Fruit fly (Drosophila melanogaster) Kc167 (cell line): ENCODE results near the gene CG33080.

Experiments used
- Myc ChIP-seq: fragments of >200 bp; optimal IDR thresholded peaks from 2 replicates; lab custom pipeline; 2017; ENCODE audit warnings: missing external identifiers
- Sin3A ChIP-seq: fragments of >200 bp; optimal IDR thresholded peaks from 2 replicates; lab custom pipeline; 2018; ENCODE audit warnings: missing external identifiers
- h ChIP-seq: fragments of >200 bp; optimal IDR thresholded peaks from 3 replicates; lab custom pipeline; 2018; ENCODE audit warnings: missing external identifiers
- insv ChIP-seq: fragments of >200 bp; optimal IDR thresholded peaks from 3 replicates; lab custom pipeline; 2018; ENCODE audit warnings: missing external identifiers
- psq ChIP-seq: fragments of >200 bp; optimal IDR thresholded peaks from 2 replicates; lab custom pipeline; 2017; ENCODE audit warnings: missing external identifiers
- ttk ChIP-seq: sonication (Bioruptor generic); optimal IDR thresholded peaks from 2 replicates; lab custom pipeline; 2017; ENCODE audit warnings: missing external identifiers

Gene CG33080

DNA sequence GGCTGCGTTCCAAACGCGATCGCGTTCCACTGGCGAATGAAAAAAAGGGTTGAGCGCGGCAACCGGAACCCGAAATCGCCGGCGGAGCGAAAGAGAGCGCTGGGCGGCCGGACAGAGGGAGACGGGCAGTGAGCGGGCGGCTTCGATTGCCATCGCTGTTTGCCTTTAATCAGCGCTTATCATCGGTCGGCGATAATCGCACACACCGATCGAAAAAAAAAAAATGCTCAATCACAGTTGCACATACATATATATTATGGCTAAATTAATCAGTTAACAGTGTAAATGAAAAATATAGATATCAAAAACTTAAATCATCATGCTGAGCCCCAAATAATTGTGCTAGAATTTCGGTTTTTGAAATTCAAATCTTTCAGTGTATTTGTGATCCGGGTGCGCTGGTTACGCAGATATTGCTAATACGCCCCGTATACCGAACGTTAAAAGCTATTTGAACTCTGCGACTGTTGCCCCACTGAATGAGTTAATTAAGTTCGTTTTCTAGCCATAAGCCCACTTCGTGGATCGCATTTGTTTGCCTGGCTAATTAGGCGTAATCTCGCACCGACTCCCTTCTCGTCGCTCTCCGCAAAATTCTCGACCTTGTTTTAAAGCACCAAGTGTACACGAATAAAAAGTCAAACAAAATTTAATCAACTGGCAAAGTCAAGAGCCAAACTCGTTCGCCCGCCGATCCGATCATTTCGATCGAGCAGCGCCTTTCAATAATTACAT lies at the start of gene CG33080:
Gene CG33080 (minus strand): TSS at position 38 of the 735 bp plus-strand sequence.
- TF ChIP-seq h (lab: Kevin White, UChicago) = no peak
- TF ChIP-seq insv (lab: Kevin White, UChicago) = no peak
- no peak for TF ChIP-seq psq (lab: Kevin White, UChicago)
- TF ChIP-seq ttk (lab: Kevin White, UChicago) = no peak
- TF ChIP-seq Sin3A (lab: Kevin White, UChicago) = no peak
- no peak for TF ChIP-seq Myc (lab: Kevin White, UChicago)

DNA sequence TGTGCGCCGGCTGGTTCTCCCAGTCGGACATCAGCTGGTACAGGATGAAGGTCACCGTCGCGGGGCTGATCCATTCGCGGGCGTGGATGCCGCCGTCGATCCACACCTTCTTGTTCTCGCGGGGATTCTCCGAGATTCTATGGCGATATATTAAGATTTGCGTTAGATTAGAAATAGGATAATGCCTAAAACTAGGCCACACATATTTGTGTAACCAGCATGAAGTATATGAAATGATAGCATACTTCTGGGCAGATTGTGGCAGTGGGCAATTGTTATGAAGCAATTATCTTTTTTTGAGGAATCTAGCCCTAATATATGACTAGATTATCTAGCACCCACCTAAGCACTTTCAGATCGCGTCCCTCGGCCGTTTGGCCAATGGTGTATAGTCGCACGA lies 49.2 kb upstream of the CG33080 start:
- no peak for TF ChIP-seq ttk (lab: Kevin White, UChicago)
- TF ChIP-seq insv (lab: Kevin White, UChicago) = no peak
- no peak for TF ChIP-seq h (lab: Kevin White, UChicago)
- TF ChIP-seq Myc (lab: Kevin White, UChicago) = no peak
- no peak for TF ChIP-seq Sin3A (lab: Kevin White, UChicago)
- no peak for TF ChIP-seq psq (lab: Kevin White, UChicago)

DNA sequence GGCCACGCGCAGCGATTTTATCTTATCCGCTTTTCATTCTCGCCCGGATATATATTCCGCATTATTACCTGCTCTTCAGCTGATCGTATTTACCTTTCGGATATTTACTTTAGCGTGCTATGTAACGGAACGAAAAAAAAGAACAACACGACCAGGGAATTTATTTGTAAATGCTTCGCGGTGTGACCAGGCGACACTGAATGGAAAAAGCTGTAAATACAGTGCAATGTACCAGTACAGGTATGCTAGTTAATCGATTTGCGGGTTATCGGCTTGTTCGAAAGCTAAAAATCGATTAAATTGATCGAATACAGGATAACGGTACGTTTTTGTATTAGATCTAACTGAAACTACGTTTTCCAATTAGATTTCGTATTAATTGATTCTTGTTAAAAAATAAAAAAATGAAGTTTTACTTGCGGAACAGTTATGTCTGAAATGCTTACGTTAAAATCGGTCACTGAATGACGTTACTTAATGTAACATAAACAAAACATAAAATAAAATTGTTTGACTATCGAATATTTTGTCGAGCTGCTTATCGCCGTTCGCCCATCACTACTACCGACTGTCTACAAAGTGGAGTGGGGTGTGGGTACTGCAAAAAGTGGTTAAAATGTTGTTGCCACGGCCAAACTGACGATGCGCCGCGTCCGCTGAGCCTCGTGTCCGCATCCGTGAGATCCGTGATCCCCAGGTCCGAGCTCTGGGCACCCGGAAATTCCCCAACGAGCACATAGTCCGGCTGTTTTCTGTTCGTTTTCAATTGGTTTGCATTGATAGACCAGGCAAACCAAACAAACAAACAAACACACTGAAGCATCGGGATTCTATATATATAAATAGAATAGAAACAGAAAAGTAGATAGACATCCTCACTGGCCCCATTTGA lies 46.7 kb upstream of the CG33080 start, which contains the start of the genes MAPk-Ak2 and CG42699:
Gene MAPk-Ak2 (minus strand): TSS at position 203 of the 892 bp plus-strand sequence.
Gene CG42699 (plus strand): TSS at position 553 of the 892 bp plus-strand sequence.
- TF ChIP-seq ttk (lab: Kevin White, UChicago) (no peak), Sin3A (lab: Kevin White, UChicago) (no peak), Myc (lab: Kevin White, UChicago) (no peak), h (lab: Kevin White, UChicago) (no peak), psq (lab: Kevin White, UChicago) (no peak), insv (lab: Kevin White, UChicago) (no peak)

DNA sequence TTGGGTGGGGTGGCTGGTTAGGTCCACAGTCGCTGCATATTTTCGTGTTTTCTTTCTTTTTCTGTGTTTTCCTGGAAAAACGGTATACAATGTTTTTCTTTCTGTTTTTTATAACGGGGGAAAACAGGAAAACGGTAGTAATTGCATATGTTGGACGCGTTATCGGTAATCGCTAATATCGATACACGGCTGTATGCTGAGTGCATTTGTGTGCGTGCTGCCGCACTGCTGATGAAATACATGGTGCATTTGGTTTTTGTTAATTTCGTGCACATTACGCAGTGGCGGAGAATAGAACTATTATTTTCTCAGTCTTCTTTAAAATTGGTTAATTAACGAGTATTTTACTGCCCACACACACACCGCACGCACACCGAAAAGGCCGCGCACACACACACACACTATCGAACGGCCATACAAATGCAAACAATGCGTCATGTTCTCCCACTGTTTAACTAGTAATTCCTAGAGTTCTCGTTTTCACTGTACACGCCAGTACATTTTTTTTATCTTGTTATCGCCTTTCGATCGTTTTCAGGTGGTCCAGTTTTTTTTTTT lies 45.9 kb upstream of the CG33080 start:
- TF ChIP-seq psq (lab: Kevin White, UChicago) (no peak), Sin3A (lab: Kevin White, UChicago) (no peak), Myc (lab: Kevin White, UChicago) (no peak), ttk (lab: Kevin White, UChicago) (no peak), h (lab: Kevin White, UChicago) (no peak), insv (lab: Kevin White, UChicago) (no peak)

DNA sequence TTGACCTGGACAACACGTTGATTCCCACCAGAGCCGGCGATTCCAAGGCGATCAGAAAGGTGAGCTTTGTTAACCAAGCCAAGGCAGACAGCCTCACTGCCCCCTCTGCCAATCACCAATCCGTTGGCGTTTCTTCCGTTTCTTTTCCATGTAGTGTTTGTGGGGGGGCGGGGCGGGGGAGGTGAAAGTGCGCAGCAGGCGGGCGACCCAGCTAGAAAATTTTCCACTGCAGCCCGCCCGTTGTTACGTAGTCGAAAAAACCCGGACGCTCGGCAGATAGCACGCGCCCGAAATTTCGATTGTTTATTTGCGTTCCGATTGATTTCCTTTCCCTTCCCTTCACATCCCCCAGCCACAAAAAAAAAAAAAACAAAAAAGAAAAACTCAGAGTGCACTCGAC lies 38.6 kb upstream of the CG33080 start:
- TF ChIP-seq ttk (lab: Kevin White, UChicago) = no peak
- no peak for TF ChIP-seq h (lab: Kevin White, UChicago)
- TF ChIP-seq insv (lab: Kevin White, UChicago) = no peak
- TF ChIP-seq Myc (lab: Kevin White, UChicago) = no peak
- TF ChIP-seq Sin3A (lab: Kevin White, UChicago) = no peak
- TF ChIP-seq psq (lab: Kevin White, UChicago) = no peak

DNA sequence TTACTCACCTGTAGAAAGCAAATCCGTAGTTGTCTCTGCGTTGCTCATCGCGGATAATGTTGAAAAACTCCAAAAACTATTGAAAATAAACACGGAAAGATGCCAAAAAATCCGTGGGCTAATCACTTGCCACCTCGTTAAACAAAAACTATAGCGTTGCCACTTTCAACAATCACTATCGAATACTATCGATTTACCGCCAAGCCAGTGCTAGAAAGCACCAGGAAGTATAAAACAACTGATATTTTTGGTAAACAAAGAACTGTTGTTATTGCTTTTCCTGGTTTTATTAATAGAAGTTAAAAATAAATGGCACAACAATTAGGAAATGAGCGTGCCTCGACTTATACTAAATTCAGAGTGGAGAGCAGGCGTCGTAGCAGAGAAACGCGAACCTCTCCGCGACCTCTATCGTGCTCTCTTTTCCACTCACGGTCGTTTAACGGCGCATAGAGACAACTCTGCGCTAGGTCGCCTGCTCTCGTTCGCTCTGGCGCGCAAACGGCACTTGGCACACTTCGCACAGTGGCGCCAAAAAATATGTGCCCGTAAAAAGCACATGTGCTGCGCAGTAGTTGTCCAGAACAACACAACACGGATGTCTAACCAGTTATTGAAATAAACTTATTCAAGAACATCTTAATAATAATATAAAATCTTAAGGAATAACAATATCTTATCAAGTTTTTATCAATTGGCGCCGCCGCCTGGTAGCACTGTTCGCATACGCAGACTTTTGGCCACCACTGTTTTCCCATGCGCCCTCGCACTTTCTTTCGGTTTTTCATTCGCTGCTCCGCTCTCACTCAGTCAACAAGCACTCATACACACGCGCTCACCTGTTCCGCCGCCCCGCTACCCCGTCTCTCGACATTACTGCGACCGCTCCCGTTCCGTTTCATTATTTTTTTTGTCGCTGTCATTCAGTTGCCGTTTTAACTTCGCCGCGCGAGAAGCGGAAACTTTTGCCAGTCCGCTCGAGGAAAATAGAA lies 37.6 kb upstream of the CG33080 start, which contains the start of the genes lin-52 and CG15771:
Gene lin-52 (minus strand): TSS at position 122 of the 992 bp plus-strand sequence.
Gene CG15771 (plus strand): TSS at position 738 of the 992 bp plus-strand sequence.
- TF ChIP-seq h (lab: Kevin White, UChicago) (no peak), Sin3A (lab: Kevin White, UChicago) (no peak), Myc (lab: Kevin White, UChicago) (no peak), psq (lab: Kevin White, UChicago) (no peak), insv (lab: Kevin White, UChicago) (no peak), ttk (lab: Kevin White, UChicago) (no peak)

DNA sequence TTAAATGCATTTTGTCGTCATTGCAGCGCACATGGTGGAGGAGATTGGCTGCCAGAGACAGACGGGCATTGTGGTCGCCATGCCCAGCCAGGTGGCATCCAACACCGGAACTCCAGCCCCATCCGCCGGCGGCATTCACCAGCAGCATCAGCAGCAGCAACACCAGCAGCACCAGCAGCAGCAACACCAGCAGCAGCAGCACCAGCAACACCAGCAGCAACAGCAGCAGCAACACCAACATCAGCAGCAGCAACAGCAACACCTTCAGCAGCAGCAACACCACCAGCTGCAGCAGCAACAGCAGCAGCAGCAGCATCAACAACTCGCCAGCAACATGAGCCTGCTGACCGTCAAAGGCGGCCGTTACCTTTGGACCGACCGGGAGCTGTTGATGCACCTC lies 35.3 kb upstream of the CG33080 start:
- no peak for TF ChIP-seq ttk (lab: Kevin White, UChicago)
- TF ChIP-seq Myc (lab: Kevin White, UChicago) = no peak
- no peak for TF ChIP-seq Sin3A (lab: Kevin White, UChicago)
- TF ChIP-seq insv (lab: Kevin White, UChicago) = no peak
- TF ChIP-seq h (lab: Kevin White, UChicago) = no peak
- TF ChIP-seq psq (lab: Kevin White, UChicago) = no peak

DNA sequence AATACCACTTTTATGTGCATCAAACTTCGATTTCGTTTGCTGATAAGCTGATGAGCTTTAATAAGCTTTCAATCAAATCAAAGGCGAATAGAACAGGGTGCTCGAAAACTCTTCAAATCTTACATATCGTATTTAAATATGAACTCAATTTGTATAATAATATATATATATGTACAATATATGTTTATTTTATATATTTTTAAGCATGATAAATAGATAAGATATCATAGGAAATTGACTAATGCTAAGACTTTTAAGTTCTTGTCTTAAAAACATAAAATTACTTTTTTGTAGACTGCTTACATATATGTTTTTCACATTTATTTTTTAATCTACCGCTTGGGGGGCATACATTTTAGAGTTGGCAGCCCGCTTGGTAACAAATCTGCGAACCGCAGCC lies 34.4 kb upstream of the CG33080 start, which contains the start of gene CG15772:
Gene CG15772 (plus strand): TSS at position 301 of the 400 bp plus-strand sequence.
- TF ChIP-seq insv (lab: Kevin White, UChicago) (no peak), Myc (lab: Kevin White, UChicago) (no peak), psq (lab: Kevin White, UChicago) (no peak), h (lab: Kevin White, UChicago) (no peak), Sin3A (lab: Kevin White, UChicago) (no peak), ttk (lab: Kevin White, UChicago) (no peak)
